Worm (Caenorhabditis elegans) whole organism, young adult: ENCODE data around the gene Y58A7A.2.

Experiments used
- B0261.1 ChIP-seq: sonication (generic microtip); optimal IDR thresholded peaks from 2 replicates; lab custom pipeline; 2016; ENCODE audit warnings: mild to moderate bottlenecking, missing genetic modification characterization, moderate library complexity, missing compliant biosample characterization
- B0336.3 ChIP-seq: fragments of 200-800 bp; sonication (Bioruptor generic); IDR thresholded peaks from 2 replicates; pipeline ENCODE4 v1.3.6; 2022; ENCODE audit warnings: missing genetic modification characterization, missing compliant biosample characterization
- C06A6.2 ChIP-seq: fragments of 200-800 bp; sonication (Bioruptor generic); conservative IDR thresholded peaks from 2 replicates; pipeline ENCODE4 v1.3.6; 2022; ENCODE audit warnings: missing genetic modification characterization, missing compliant biosample characterization
- F49E8.2 ChIP-seq: sonication (generic microtip); optimal IDR thresholded peaks from 3 replicates; lab custom pipeline; 2017; ENCODE audit warnings: missing genetic modification characterization, mild to moderate bottlenecking, missing compliant biosample characterization, antibody characterized with exemption, moderate library complexity; ENCODE audit not compliant: insufficient read depth
- F52B5.7 ChIP-seq: sonication (generic microtip); optimal IDR thresholded peaks from 2 replicates; lab custom pipeline; 2016; ENCODE audit warnings: mild to moderate bottlenecking, missing genetic modification characterization, missing compliant biosample characterization
- K11D2.4 ChIP-seq: fragments of 200-800 bp; sonication (Bioruptor generic); IDR thresholded peaks from 2 replicates; pipeline ENCODE4 v1.3.6; 2022; ENCODE audit warnings: missing genetic modification reagents, missing genetic modification characterization, missing compliant biosample characterization
- K12H6.12 ChIP-seq: fragments of 200-800 bp; sonication (Bioruptor generic); optimal IDR thresholded peaks from 2 replicates; lab custom pipeline; 2018; ENCODE audit warnings: mild to moderate bottlenecking, missing genetic modification characterization, missing compliant biosample characterization
- T26A5.8 ChIP-seq: sonication (generic microtip); optimal IDR thresholded peaks from 2 replicates; lab custom pipeline; 2016; ENCODE audit warnings: missing genetic modification characterization, missing compliant biosample characterization
- Y53G8AR.9 ChIP-seq: fragments of 200-800 bp; sonication (Bioruptor generic); conservative IDR thresholded peaks from 2 replicates; pipeline ENCODE4 v1.3.6; 2022; ENCODE audit warnings: missing genetic modification reagents, missing genetic modification characterization, missing compliant biosample characterization
- Y67H2A.10 ChIP-seq: fragments of 200-800 bp; sonication (Bioruptor generic); conservative IDR thresholded peaks from 2 replicates; pipeline ENCODE4 v1.3.6; 2022; ENCODE audit warnings: missing genetic modification reagents, missing genetic modification characterization, missing compliant biosample characterization
- ama-1 ChIP-seq, 3 experiments: fragments of 150-350 bp in 1 of 3; sonication (generic microtip) in 2 of 3; optimal IDR thresholded peaks; 2 replicates each; lab custom pipeline; 2014 to 2018; ENCODE audit warnings: missing biosample characterization in 2 of 3, missing genetic modification characterization in 2 of 3, missing genetic modification reagents in 2 of 3
- atf-7 ChIP-seq: sonication (generic microtip); optimal IDR thresholded peaks from 2 replicates; lab custom pipeline; 2017; ENCODE audit warnings: mild to moderate bottlenecking, missing genetic modification characterization, missing compliant biosample characterization
- athp-1 ChIP-seq: sonication (generic microtip); optimal IDR thresholded peaks from 2 replicates; lab custom pipeline; 2017; ENCODE audit warnings: mild to moderate bottlenecking, missing genetic modification characterization, missing compliant biosample characterization
- attf-5 ChIP-seq: fragments of 200-800 bp; sonication (Bioruptor generic); optimal IDR thresholded peaks from 2 replicates; lab custom pipeline; 2018; ENCODE audit warnings: mild to moderate bottlenecking, missing genetic modification characterization, missing compliant biosample characterization
- attf-6 ChIP-seq: fragments of 200-800 bp; sonication (Bioruptor generic); IDR thresholded peaks from 2 replicates; pipeline ENCODE4 v1.3.6; 2022; ENCODE audit warnings: missing genetic modification reagents, missing genetic modification characterization, missing compliant biosample characterization
- bed-1 ChIP-seq: fragments of 200-800 bp; sonication (Bioruptor generic); IDR thresholded peaks from 2 replicates; pipeline ENCODE4 v1.3.6; 2022; ENCODE audit warnings: missing genetic modification reagents, missing genetic modification characterization, missing compliant biosample characterization
- bed-2 ChIP-seq: fragments of 200-800 bp; sonication (Bioruptor generic); IDR thresholded peaks from 2 replicates; pipeline ENCODE4 v1.3.6; 2022; ENCODE audit warnings: missing genetic modification reagents, missing genetic modification characterization, missing compliant biosample characterization
- cebp-1 ChIP-seq, 2 experiments: fragments of 200-800 bp in 1 of 2; sonication (Bioruptor generic) in 1 of 2; sonication (generic microtip) in 1 of 2; IDR thresholded peaks in 1 of 2; optimal IDR thresholded peaks in 1 of 2; 2 replicates each; pipeline versions ENCODE4 v1.3.6 to Lab custom; 2017 to 2022; ENCODE audit warnings: missing compliant biosample characterization in 2 of 2, missing genetic modification characterization in 2 of 2, mild to moderate bottlenecking in 1 of 2, missing genetic modification reagents in 1 of 2, moderate library complexity in 1 of 2
- ceh-27 ChIP-seq: fragments of 200-800 bp; sonication (Bioruptor generic); optimal IDR thresholded peaks from 2 replicates; lab custom pipeline; 2018; ENCODE audit warnings: mild to moderate bottlenecking, missing genetic modification characterization, moderate library complexity, missing compliant biosample characterization
- ceh-91 ChIP-seq: fragments of 200-800 bp; sonication (Bioruptor generic); IDR thresholded peaks from 2 replicates; pipeline ENCODE4 v1.3.6; 2022; ENCODE audit warnings: missing genetic modification reagents, missing genetic modification characterization, missing compliant biosample characterization
- dox-1 ChIP-seq: fragments of 200-800 bp; sonication (Bioruptor generic); IDR thresholded peaks from 2 replicates; pipeline ENCODE4 v1.3.6; 2022; ENCODE audit warnings: missing genetic modification reagents, missing genetic modification characterization, missing compliant biosample characterization
- dpff-1 ChIP-seq: sonication (generic microtip); optimal IDR thresholded peaks from 2 replicates; lab custom pipeline; 2017; ENCODE audit warnings: mild to moderate bottlenecking, missing genetic modification characterization, missing compliant biosample characterization
- efl-1 ChIP-seq: fragments of 150-350 bp; optimal IDR thresholded peaks from 2 replicates; lab custom pipeline; 2014; ENCODE audit warnings: missing biosample characterization, missing genetic modification reagents, missing genetic modification characterization
- egl-18 ChIP-seq: fragments of 200-800 bp; sonication (Bioruptor generic); IDR thresholded peaks from 2 replicates; pipeline ENCODE4 v1.3.6; 2022; ENCODE audit warnings: missing genetic modification reagents, missing genetic modification characterization, missing compliant biosample characterization
- egl-44 ChIP-seq: fragments of 200-800 bp; sonication (Bioruptor generic); IDR thresholded peaks from 2 replicates; pipeline ENCODE4 v1.3.6; 2022; ENCODE audit warnings: missing genetic modification reagents, missing genetic modification characterization, missing compliant biosample characterization
- ekl-4 ChIP-seq: fragments of 200-800 bp; sonication (Bioruptor generic); IDR thresholded peaks from 2 replicates; pipeline ENCODE4 v1.3.6; 2022; ENCODE audit warnings: missing genetic modification reagents, missing genetic modification characterization, missing compliant biosample characterization
- ets-4 ChIP-seq: fragments of 200-800 bp; sonication (Bioruptor generic); optimal IDR thresholded peaks from 2 replicates; lab custom pipeline; 2018; ENCODE audit warnings: mild to moderate bottlenecking, missing genetic modification characterization, missing compliant biosample characterization
- fkh-3 ChIP-seq: sonication (generic microtip); optimal IDR thresholded peaks from 2 replicates; lab custom pipeline; 2016; ENCODE audit warnings: mild to moderate bottlenecking, missing genetic modification characterization, missing compliant biosample characterization
- gei-17 ChIP-seq: fragments of 200-800 bp; sonication (Bioruptor generic); optimal IDR thresholded peaks from 2 replicates; lab custom pipeline; 2018; ENCODE audit warnings: mild to moderate bottlenecking, missing genetic modification characterization, missing compliant biosample characterization
- hlh-12 ChIP-seq: sonication (generic microtip); optimal IDR thresholded peaks from 2 replicates; lab custom pipeline; 2016; ENCODE audit warnings: missing genetic modification characterization, missing compliant biosample characterization
- hmg-1.2 ChIP-seq: fragments of 200-800 bp; sonication (Bioruptor generic); IDR thresholded peaks from 2 replicates; pipeline ENCODE4 v1.3.6; 2022; ENCODE audit warnings: missing genetic modification reagents, missing genetic modification characterization, missing compliant biosample characterization
- hsf-1 ChIP-seq: fragments of 200-800 bp; sonication (Bioruptor generic); IDR thresholded peaks from 2 replicates; pipeline ENCODE4 v1.3.6; 2022; ENCODE audit warnings: missing genetic modification reagents, missing genetic modification characterization, missing compliant biosample characterization
- lag-1 ChIP-seq: fragments of 200-800 bp; sonication (Bioruptor generic); IDR thresholded peaks from 2 replicates; pipeline ENCODE4 v1.3.6; 2022; ENCODE audit warnings: missing genetic modification reagents, missing genetic modification characterization, missing compliant biosample characterization
- madf-3 ChIP-seq: fragments of 200-800 bp; sonication (Bioruptor generic); IDR thresholded peaks from 2 replicates; pipeline ENCODE4 v1.3.6; 2022; ENCODE audit warnings: missing genetic modification reagents, missing genetic modification characterization, missing compliant biosample characterization
- nfyb-1 ChIP-seq: fragments of 200-800 bp; sonication (Bioruptor generic); IDR thresholded peaks from 2 replicates; pipeline ENCODE4 v1.3.6; 2022; ENCODE audit warnings: missing genetic modification reagents, missing genetic modification characterization, missing compliant biosample characterization
- nhr-179 ChIP-seq: sonication (generic microtip); optimal IDR thresholded peaks from 2 replicates; lab custom pipeline; 2016; ENCODE audit warnings: mild to moderate bottlenecking, missing genetic modification characterization, missing compliant biosample characterization
- repo-1 ChIP-seq: sonication (generic microtip); optimal IDR thresholded peaks from 2 replicates; lab custom pipeline; 2017; ENCODE audit warnings: mild to moderate bottlenecking, missing genetic modification characterization, missing compliant biosample characterization
- rpc-1 ChIP-seq, 2 experiments: fragments of 150-350 bp in 1 of 2; sonication (generic microtip) in 1 of 2; optimal IDR thresholded peaks; 2 replicates each; lab custom pipeline; 2014 to 2018; ENCODE audit warnings: missing biosample characterization in 1 of 2, missing genetic modification characterization in 1 of 2, missing genetic modification reagents in 1 of 2, missing genotype in 1 of 2
- sdz-38 ChIP-seq: sonication (generic microtip); optimal IDR thresholded peaks from 2 replicates; lab custom pipeline; 2016; ENCODE audit warnings: missing genotype, missing genetic modification characterization, missing compliant biosample characterization
- snpc-1.1 ChIP-seq: sonication (generic microtip); optimal IDR thresholded peaks from 2 replicates; lab custom pipeline; 2017; ENCODE audit warnings: missing genetic modification characterization, mild to moderate bottlenecking, missing compliant biosample characterization, antibody characterized with exemption, moderate library complexity, missing genotype, missing genetic modification reagents; ENCODE audit not compliant: insufficient read depth
- snpc-1.3 ChIP-seq: sonication (generic microtip); optimal IDR thresholded peaks from 2 replicates; lab custom pipeline; 2017; ENCODE audit warnings: missing genetic modification characterization, mild to moderate bottlenecking, missing compliant biosample characterization, antibody characterized with exemption, moderate library complexity, missing genotype, missing genetic modification reagents; ENCODE audit not compliant: insufficient read depth
- unc-62 ChIP-seq: fragments of 150-350 bp; optimal IDR thresholded peaks from 2 replicates; lab custom pipeline; 2014; ENCODE audit warnings: missing biosample characterization, missing genetic modification reagents, missing genetic modification characterization
- zfh-2 ChIP-seq: fragments of 200-800 bp; sonication (Bioruptor generic); conservative IDR thresholded peaks from 2 replicates; pipeline ENCODE4 v1.3.6; 2022; ENCODE audit warnings: missing genetic modification reagents, missing genetic modification characterization, missing compliant biosample characterization
- ztf-18 ChIP-seq: sonication (generic microtip); optimal IDR thresholded peaks from 2 replicates; lab custom pipeline; 2016; ENCODE audit warnings: missing genotype, mild to moderate bottlenecking, missing genetic modification characterization, missing compliant biosample characterization
- ztf-22 ChIP-seq: fragments of 200-800 bp; sonication (Bioruptor generic); optimal IDR thresholded peaks from 2 replicates; lab custom pipeline; 2018; ENCODE audit warnings: mild to moderate bottlenecking, missing genetic modification characterization, moderate library complexity, missing compliant biosample characterization
- ztf-3 ChIP-seq: fragments of 200-800 bp; sonication (Bioruptor generic); optimal IDR thresholded peaks from 2 replicates; lab custom pipeline; 2018; ENCODE audit warnings: mild to moderate bottlenecking, missing genetic modification characterization, missing compliant biosample characterization

The Y58A7A.2 gene

DNA sequence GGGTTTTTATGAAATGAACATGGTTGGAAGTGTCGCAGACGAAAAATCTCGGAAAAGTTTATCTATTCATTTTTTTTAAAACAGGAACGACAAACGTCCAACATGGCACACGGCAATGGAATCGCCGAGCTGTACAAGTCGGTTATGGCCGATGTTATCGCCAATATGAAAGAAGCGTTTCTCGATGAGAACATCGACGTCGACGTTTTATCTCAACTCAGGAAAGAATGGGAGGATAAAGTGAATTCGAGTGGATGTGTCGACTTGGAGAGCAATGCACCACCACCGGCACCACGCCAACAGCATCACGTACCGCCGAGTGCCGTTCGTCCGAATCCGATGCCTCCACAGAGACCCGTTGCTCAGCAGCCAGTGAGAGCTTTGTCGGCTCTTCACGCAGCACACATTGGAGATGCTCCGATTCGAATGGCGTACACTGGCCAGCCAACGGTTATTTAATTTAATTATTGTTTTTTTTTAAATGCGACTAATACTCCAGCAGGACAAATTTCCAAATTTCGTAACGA lies 21.8 kb downstream of the Y58A7A.2 start (continued):
- no peak for TF ChIP-seq atf-7
- TF ChIP-seq bed-1 (GFP tag; lab: Robert Waterston, UW), result no peak
- peak; percentile 66; the same call in 1 of the 2 replicates for TF ChIP-seq nfyb-1
- TF ChIP-seq ama-1 (optimal IDR thresholded peaks at IDR 0.05; lab: Kevin White, UChicago), result no peak
- no peak for TF ChIP-seq ama-1 (GFP tag; optimal IDR thresholded peaks at IDR 0.05; lab: Kevin White, UChicago)
- TF ChIP-seq dox-1 (GFP tag; lab: Robert Waterston, UW), result no peak
- no peak for TF ChIP-seq ets-4 (GFP tag; lab: Kevin White, UChicago)
- no peak for TF ChIP-seq hsf-1 (GFP tag; lab: Robert Waterston, UW)
- no peak for TF ChIP-seq F49E8.2
- no peak for TF ChIP-seq T26A5.8 (tag; lab: Kevin White, UChicago)
- peak; percentile 76; the same call in 1 of the 2 replicates for TF ChIP-seq zfh-2 (GFP tag; lab: Robert Waterston, UW)
- no peak for TF ChIP-seq ekl-4 (GFP tag; lab: Robert Waterston, UW)
- TF ChIP-seq gei-17 (GFP tag; lab: Kevin White, UChicago), result no peak
- TF ChIP-seq ztf-22 (GFP tag; lab: Kevin White, UChicago), result no peak
- no peak for TF ChIP-seq repo-1
- no peak for TF ChIP-seq lag-1 (GFP tag; lab: Robert Waterston, UW)
- no peak for TF ChIP-seq ztf-3
- no peak for TF ChIP-seq rpc-1 (optimal IDR thresholded peaks at IDR 0.05; lab: Kevin White, UChicago)
- TF ChIP-seq rpc-1 (tag; optimal IDR thresholded peaks at IDR 0.05; lab: Kevin White, UChicago), result no peak
- TF ChIP-seq dpff-1, result no peak
- TF ChIP-seq ceh-91 (GFP tag; lab: Robert Waterston, UW), result no peak
- TF ChIP-seq B0261.1 (tag; lab: Kevin White, UChicago), result no peak
- TF ChIP-seq ztf-18 (tag; lab: Kevin White, UChicago), result no peak
- no peak for TF ChIP-seq snpc-1.1 (tag; lab: Kevin White, UChicago)
- peak; percentile 33; the same call in 1 of the 2 replicates for TF ChIP-seq egl-44 (GFP tag; lab: Robert Waterston, UW)
- no peak for TF ChIP-seq B0336.3
- no peak for TF ChIP-seq nhr-179 (tag; lab: Kevin White, UChicago)
- no peak for TF ChIP-seq fkh-3
- no peak for TF ChIP-seq K12H6.12 (tag; lab: Kevin White, UChicago)
- TF ChIP-seq attf-5, result no peak
- TF ChIP-seq K11D2.4, result 0 out of 2 replicates have a peak, but pooled peaks have one; percentile 16
- TF ChIP-seq hlh-12 (tag; lab: Kevin White, UChicago), result no peak

DNA sequence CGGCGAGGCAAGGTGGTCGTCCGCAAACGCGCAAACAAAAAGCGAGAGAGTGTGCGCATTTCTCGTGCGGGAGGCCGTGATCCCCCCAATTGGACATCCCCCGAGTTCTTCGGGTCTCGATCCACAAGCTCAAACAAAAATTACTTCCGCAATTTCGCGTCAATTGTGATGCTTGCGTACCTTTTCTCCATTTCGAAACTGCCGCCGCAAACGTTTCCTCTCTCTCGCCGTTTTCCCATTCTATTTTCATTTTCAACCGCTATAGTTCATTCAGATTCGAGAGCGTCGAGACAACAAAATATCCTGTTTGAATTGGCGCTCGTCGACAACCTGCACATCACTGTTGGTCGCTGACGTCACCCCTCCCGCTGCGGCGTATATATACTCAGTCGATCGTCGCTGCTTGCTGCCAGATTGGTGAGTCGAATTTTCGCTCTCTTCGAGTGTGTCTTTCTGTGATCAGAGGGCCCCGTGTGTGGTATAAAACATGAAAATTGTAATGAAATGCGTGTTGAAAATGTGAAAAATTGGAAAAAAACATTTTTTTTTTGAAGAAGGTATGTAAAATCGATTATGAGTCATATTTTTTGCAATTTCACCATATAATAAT lies 22.5 kb downstream of the Y58A7A.2 start, which contains the start of the genes pqn-51 and K11D12.14:
TSS of gene pqn-51 (plus strand) at position 275 of the 610 bp plus-strand sequence.
TSS of gene K11D12.14 (plus strand) at position 304 of the 610 bp plus-strand sequence.
- peak; percentile 71; the same call in 1 of the 2 replicates for TF ChIP-seq egl-18 (GFP tag; lab: Robert Waterston, UW)
- peak; percentile 87 for TF ChIP-seq bed-2 (GFP tag; lab: Robert Waterston, UW)
- peak; percentile 74 for TF ChIP-seq attf-6 (GFP tag; lab: Robert Waterston, UW)
- TF ChIP-seq egl-44 (GFP tag; lab: Robert Waterston, UW), result peak; percentile 76; the same call in 1 of the 2 replicates
- TF ChIP-seq C06A6.2 (GFP tag; lab: Robert Waterston, UW), result peak; percentile 92
- no peak for TF ChIP-seq B0336.3
- TF ChIP-seq hmg-1.2 (GFP tag; lab: Robert Waterston, UW), result peak; percentile 81
- TF ChIP-seq madf-3, result 0 out of 2 replicates have a peak, but pooled peaks have one; percentile 64
- peak; percentile 88 for TF ChIP-seq Y53G8AR.9 (GFP tag; lab: Robert Waterston, UW)
- no peak for TF ChIP-seq F52B5.7 (tag; lab: Kevin White, UChicago)
- no peak for TF ChIP-seq rpc-1 (optimal IDR thresholded peaks at IDR 0.05; lab: Kevin White, UChicago)
- no peak for TF ChIP-seq rpc-1 (tag; optimal IDR thresholded peaks at IDR 0.05; lab: Kevin White, UChicago)
- peak; percentile 7 for TF ChIP-seq snpc-1.3 (tag; lab: Kevin White, UChicago)
- TF ChIP-seq ceh-27 (GFP tag; lab: Kevin White, UChicago), result peak; percentile 71
- no peak for TF ChIP-seq sdz-38
- peak; percentile 71 for TF ChIP-seq athp-1
- peak; percentile 90 for TF ChIP-seq cebp-1 (GFP tag; IDR thresholded peaks at IDR 0.05; lab: Robert Waterston, UW)
- peak; percentile 97 for TF ChIP-seq cebp-1 (tag; optimal IDR thresholded peaks at IDR 0.05; lab: Kevin White, UChicago)
- peak; percentile 30 for TF ChIP-seq unc-62 (GFP tag; lab: Kevin White, UChicago)
- 0 out of 2 replicates have a peak, but pooled peaks have one; percentile 7 for TF ChIP-seq Y67H2A.10 (GFP tag; lab: Robert Waterston, UW)
- peak; percentile 44 for TF ChIP-seq efl-1
